Fruit fly (Drosophila melanogaster) whole organism, prepupa: ENCODE measurements around the gene Bub3.

ENCODE experiments used
- Blimp-1 ChIP-seq: fragments of 200-800 bp; sonication (Bioruptor generic); optimal IDR thresholded peaks from 3 replicates; lab custom pipeline; 2017; ENCODE audit warnings: missing biosample characterization, missing genetic modification characterization, mild to moderate bottlenecking, moderate library complexity, missing genetic modification reagents
- CG31627 ChIP-seq: fragments of 200-800 bp; sonication (Bioruptor generic); optimal IDR thresholded peaks from 3 replicates; lab custom pipeline; 2016; ENCODE audit warnings: missing biosample characterization, missing genetic modification characterization
- CG34406 ChIP-seq: fragments of 200-800 bp; sonication (Bioruptor generic); optimal IDR thresholded peaks from 3 replicates; lab custom pipeline; 2016; ENCODE audit warnings: missing biosample characterization, missing genetic modification characterization
- Lpt ChIP-seq: fragments of 200-800 bp; sonication (Bioruptor generic); optimal IDR thresholded peaks from 3 replicates; lab custom pipeline; 2016; ENCODE audit warnings: missing biosample characterization, missing genetic modification characterization
- Sox14 ChIP-seq: fragments of 200-800 bp; sonication (Bioruptor generic); optimal IDR thresholded peaks from 3 replicates; lab custom pipeline; 2016; ENCODE audit warnings: missing biosample characterization, missing genetic modification characterization
- Sox15 ChIP-seq: fragments of 200-800 bp; sonication (Bioruptor generic); optimal IDR thresholded peaks from 3 replicates; lab custom pipeline; 2016; ENCODE audit warnings: missing biosample characterization, missing genetic modification characterization
- eg ChIP-seq: fragments of 200-800 bp; sonication (Bioruptor generic); IDR thresholded peaks from 3 replicates; pipeline ENCODE4 v1.3.6; 2022; ENCODE audit warnings: missing biosample characterization, missing genetic modification characterization
- fd85E ChIP-seq: fragments of 200-800 bp; sonication (Bioruptor generic); optimal IDR thresholded peaks from 3 replicates; lab custom pipeline; 2016; ENCODE audit warnings: missing biosample characterization, missing genetic modification characterization

DNA sequence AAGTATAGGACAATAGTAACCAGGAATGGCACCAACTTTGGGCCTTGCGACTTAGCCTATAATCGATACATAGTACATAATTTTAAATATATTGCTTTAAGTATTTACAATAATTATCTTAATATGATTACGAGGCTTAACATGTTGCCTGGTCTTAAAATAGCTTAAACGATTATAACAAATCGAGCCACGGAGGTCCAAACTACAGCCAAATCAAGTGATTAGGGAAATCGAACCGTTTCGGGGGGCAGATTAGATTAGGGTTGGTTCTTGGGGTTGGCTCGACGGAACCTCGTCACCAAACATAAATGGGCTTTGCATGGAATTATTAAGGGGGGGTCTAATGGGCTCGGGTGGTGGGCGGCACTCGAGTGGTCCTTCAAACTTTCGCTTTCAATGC, 6.0 kb upstream of the Bub3 start:
- no peak for TF ChIP-seq Lpt (GFP tag; lab: Kevin White, UChicago)
- TF ChIP-seq Sox15 (GFP tag; lab: Kevin White, UChicago): no peak
- no peak for TF ChIP-seq Blimp-1 (GFP tag; lab: Kevin White, UChicago)
- no peak for TF ChIP-seq CG34406 (GFP tag; lab: Kevin White, UChicago)
- TF ChIP-seq fd85E: no peak
- no peak for TF ChIP-seq eg (GFP tag; lab: Robert Waterston, UW)
- TF ChIP-seq Sox14: no peak
- no peak for TF ChIP-seq CG31627
